Fruit fly (Drosophila melanogaster) whole organism, embryonic: Measurements from ENCODE around the gene CG10803.
A peak's percentile ranks its signal among the peaks of the same experiment; 100 is the strongest.

Experiments used
- Adf1 ChIP-seq: fragments of 200-800 bp; sonication (Bioruptor generic); IDR thresholded peaks from 2 replicates; pipeline ENCODE4 v1.3.6; 2022; ENCODE audit warnings: missing biosample characterization, missing genetic modification characterization
- Atf3 ChIP-seq: fragments of 200-800 bp; sonication (Bioruptor generic); optimal IDR thresholded peaks from 3 replicates; lab custom pipeline; 2016; ENCODE audit warnings: missing biosample characterization, missing genetic modification characterization
- BtbVII ChIP-seq: fragments of 200-800 bp; sonication (Bioruptor generic); optimal IDR thresholded peaks from 3 replicates; lab custom pipeline; 2017; ENCODE audit warnings: missing biosample characterization, mild to moderate bottlenecking, missing genetic modification characterization
- CG10209 ChIP-seq: fragments of 200-800 bp; sonication (Bioruptor generic); optimal IDR thresholded peaks from 3 replicates; lab custom pipeline; 2017; ENCODE audit warnings: missing biosample characterization, mild to moderate bottlenecking, missing genetic modification characterization, missing genetic modification reagents
- CG10274 ChIP-seq: fragments of 200-800 bp; sonication (Bioruptor generic); optimal IDR thresholded peaks from 3 replicates; lab custom pipeline; 2017; ENCODE audit warnings: missing biosample characterization, mild to moderate bottlenecking, missing genetic modification characterization
- CG10543 ChIP-seq: fragments of 200-800 bp; sonication (Bioruptor generic); optimal IDR thresholded peaks from 3 replicates; lab custom pipeline; 2017; ENCODE audit warnings: missing biosample characterization, mild to moderate bottlenecking, missing genetic modification characterization, moderate library complexity
- CG10979 ChIP-seq: fragments of 200-800 bp; sonication (Bioruptor generic); optimal IDR thresholded peaks from 2 replicates; lab custom pipeline; 2018; ENCODE audit warnings: missing biosample characterization, mild to moderate bottlenecking, missing genetic modification characterization, moderate library complexity
- CG11504 ChIP-seq: fragments of 200-800 bp; sonication (Bioruptor generic); optimal IDR thresholded peaks from 3 replicates; lab custom pipeline; 2019; ENCODE audit warnings: missing biosample characterization, mild to moderate bottlenecking, missing genetic modification characterization, moderate library complexity
- CG11695 ChIP-seq: fragments of 200-800 bp; sonication (Bioruptor generic); IDR thresholded peaks from 3 replicates; pipeline ENCODE4 v1.3.6; 2022; ENCODE audit warnings: missing biosample characterization, missing genetic modification characterization
- CG14441 ChIP-seq: fragments of 200-800 bp; sonication (Bioruptor generic); IDR thresholded peaks from 2 replicates; pipeline ENCODE4 v1.3.6; 2022; ENCODE audit warnings: missing biosample characterization, missing genetic modification characterization
- CG17385 ChIP-seq: fragments of 200-800 bp; sonication (Bioruptor generic); optimal IDR thresholded peaks from 3 replicates; lab custom pipeline; 2018; ENCODE audit warnings: missing biosample characterization, mild to moderate bottlenecking, missing genetic modification characterization
- CG2116 ChIP-seq: fragments of 200-800 bp; sonication (Bioruptor generic); optimal IDR thresholded peaks from 3 replicates; lab custom pipeline; 2018; ENCODE audit warnings: missing biosample characterization, mild to moderate bottlenecking, missing genetic modification characterization
- CG31441 ChIP-seq: fragments of 200-800 bp; sonication (Bioruptor generic); IDR thresholded peaks from 2 replicates; pipeline ENCODE4 v1.3.6; 2022; ENCODE audit warnings: missing biosample characterization, missing genetic modification characterization
- CG33557 ChIP-seq: fragments of 200-800 bp; sonication (Bioruptor generic); optimal IDR thresholded peaks from 2 replicates; lab custom pipeline; 2019; ENCODE audit warnings: missing biosample characterization, mild to moderate bottlenecking, missing genetic modification characterization, moderate library complexity
- CG5245 ChIP-seq: fragments of 200-800 bp; sonication (Bioruptor generic); optimal IDR thresholded peaks from 3 replicates; lab custom pipeline; 2016; ENCODE audit warnings: missing biosample characterization, missing genetic modification characterization
- CG6683 ChIP-seq: fragments of 200-800 bp; sonication (Bioruptor generic); optimal IDR thresholded peaks from 2 replicates; lab custom pipeline; 2017; ENCODE audit warnings: missing biosample characterization, mild to moderate bottlenecking, missing genetic modification characterization, missing genetic modification reagents
- CG6689 ChIP-seq: fragments of 200-800 bp; sonication (Bioruptor generic); IDR thresholded peaks from 2 replicates; pipeline ENCODE4 v1.3.6; 2022; ENCODE audit warnings: missing biosample characterization, missing genetic modification characterization
- CG6813 ChIP-seq: fragments of 200-800 bp; sonication (Bioruptor generic); optimal IDR thresholded peaks from 2 replicates; lab custom pipeline; 2017; ENCODE audit warnings: missing biosample characterization, missing genetic modification characterization, mild to moderate bottlenecking, moderate library complexity, missing genetic modification reagents
- CG8290 ChIP-seq, 3 experiments: fragments of 200-800 bp; sonication (Bioruptor generic); optimal IDR thresholded peaks; 2 replicates each; lab custom pipeline; 2016 to 2019; ENCODE audit warnings: missing biosample characterization in 3 of 3, missing genetic modification characterization in 3 of 3, mild to moderate bottlenecking in 2 of 3, moderate library complexity in 1 of 3
- CG8478 ChIP-seq: fragments of >200 bp; optimal IDR thresholded peaks from 2 replicates; lab custom pipeline; 2018
- CG8924 ChIP-seq: fragments of 200-800 bp; optimal IDR thresholded peaks from 3 replicates; lab custom pipeline; 2019; ENCODE audit warnings: missing biosample characterization, mild to moderate bottlenecking, missing genetic modification characterization, moderate library complexity
- Dbx ChIP-seq: fragments of 200-800 bp; sonication (Bioruptor generic); IDR thresholded peaks from 3 replicates; pipeline ENCODE4 v1.3.6; 2022; ENCODE audit warnings: missing biosample characterization, missing genetic modification characterization
- Deaf1 ChIP-seq: fragments of 200-800 bp; optimal IDR thresholded peaks from 3 replicates; lab custom pipeline; 2019; ENCODE audit warnings: missing biosample characterization, mild to moderate bottlenecking, missing genetic modification characterization, moderate library complexity
- Doc2 ChIP-seq: fragments of 200-800 bp; sonication (Bioruptor generic); IDR thresholded peaks from 2 replicates; pipeline ENCODE4 v1.3.6; 2022; ENCODE audit warnings: missing biosample characterization, missing genetic modification characterization
- Hmr ChIP-seq: fragments of 200-800 bp; sonication (Bioruptor generic); optimal IDR thresholded peaks from 3 replicates; lab custom pipeline; 2017; ENCODE audit warnings: mild to moderate bottlenecking, missing biosample characterization, missing genetic modification reagents, missing genetic modification characterization
- Hr3 ChIP-seq: fragments of 200-800 bp; sonication (Bioruptor generic); optimal IDR thresholded peaks from 3 replicates; lab custom pipeline; 2016; ENCODE audit warnings: missing biosample characterization, missing genetic modification characterization
- NfI ChIP-seq: fragments of 200-800 bp; sonication (Bioruptor generic); optimal IDR thresholded peaks from 3 replicates; lab custom pipeline; 2018; ENCODE audit warnings: missing biosample characterization, mild to moderate bottlenecking, missing genetic modification characterization, moderate library complexity
- Poxn ChIP-seq: fragments of 200-800 bp; sonication (Bioruptor generic); IDR thresholded peaks from 2 replicates; pipeline ENCODE4 v1.3.6; 2022; ENCODE audit warnings: missing biosample characterization, missing genetic modification characterization
- Tbp ChIP-seq: fragments of >200 bp; optimal IDR thresholded peaks from 2 replicates; lab custom pipeline; 2018; ENCODE audit warnings: missing biosample characterization, missing genetic modification characterization
- Xrp1 ChIP-seq: fragments of 200-800 bp; sonication (Bioruptor generic); IDR thresholded peaks from 2 replicates; pipeline ENCODE4 v1.3.6; 2022; ENCODE audit warnings: missing biosample characterization, missing genetic modification characterization
- al ChIP-seq: fragments of 200-800 bp; sonication (Bioruptor generic); IDR thresholded peaks from 2 replicates; pipeline ENCODE4 v1.3.6; 2022; ENCODE audit warnings: missing biosample characterization, missing genetic modification characterization
- amos ChIP-seq: fragments of 200-800 bp; sonication (Bioruptor generic); IDR thresholded peaks from 2 replicates; pipeline ENCODE4 v1.3.6; 2022; ENCODE audit warnings: missing biosample characterization, missing genetic modification characterization; ENCODE audit not compliant: partially characterized antibody
- ash1 ChIP-seq: fragments of 200-800 bp; sonication (Bioruptor generic); optimal IDR thresholded peaks from 2 replicates; lab custom pipeline; 2018; ENCODE audit warnings: missing biosample characterization, mild to moderate bottlenecking, missing genetic modification characterization
- btn ChIP-seq: fragments of 200-800 bp; sonication (Bioruptor generic); optimal IDR thresholded peaks from 2 replicates; lab custom pipeline; 2016; ENCODE audit warnings: missing biosample characterization, missing genetic modification characterization
- cg ChIP-seq: fragments of 200-800 bp; sonication (Bioruptor generic); optimal IDR thresholded peaks from 3 replicates; lab custom pipeline; 2019; ENCODE audit warnings: missing biosample characterization, mild to moderate bottlenecking, missing genetic modification characterization, moderate library complexity
- chinmo ChIP-seq: fragments of 200-800 bp; sonication (Bioruptor generic); IDR thresholded peaks from 4 replicates; pipeline ENCODE4 v1.3.6; 2022; ENCODE audit warnings: missing biosample characterization, missing genetic modification characterization; ENCODE audit not compliant: partially characterized antibody
- da ChIP-seq: fragments of 200-800 bp; sonication (Bioruptor generic); optimal IDR thresholded peaks from 2 replicates; lab custom pipeline; 2016; ENCODE audit warnings: missing biosample characterization, missing genetic modification characterization
- ems ChIP-seq: fragments of 200-800 bp; sonication (Bioruptor generic); optimal IDR thresholded peaks from 3 replicates; lab custom pipeline; 2016; ENCODE audit warnings: missing biosample characterization, missing genetic modification characterization
- fd64A ChIP-seq: fragments of 200-800 bp; sonication (Bioruptor generic); optimal IDR thresholded peaks from 3 replicates; lab custom pipeline; 2018; ENCODE audit warnings: missing biosample characterization, mild to moderate bottlenecking, missing genetic modification characterization
- gro ChIP-seq: fragments of 200-800 bp; sonication (Bioruptor generic); optimal IDR thresholded peaks from 2 replicates; lab custom pipeline; 2016; ENCODE audit warnings: missing biosample characterization, missing genetic modification characterization
- gt ChIP-seq: fragments of 200-800 bp; sonication (Bioruptor generic); IDR thresholded peaks from 2 replicates; pipeline ENCODE4 v1.3.6; 2022; ENCODE audit warnings: missing biosample characterization, missing genetic modification characterization
- ham ChIP-seq: fragments of 200-800 bp; sonication (Bioruptor generic); IDR thresholded peaks from 2 replicates; pipeline ENCODE4 v1.3.6; 2022; ENCODE audit warnings: missing biosample characterization, missing genetic modification characterization
- insv ChIP-seq, 2 experiments: fragments of 200-800 bp; sonication (Bioruptor generic); optimal IDR thresholded peaks; 3 replicates each; lab custom pipeline; 2016 to 2018; ENCODE audit warnings: missing biosample characterization in 2 of 2, missing genetic modification characterization in 2 of 2
- knrl ChIP-seq: fragments of 200-800 bp; sonication (Bioruptor generic); IDR thresholded peaks from 3 replicates; pipeline ENCODE4 v1.3.6; 2022; ENCODE audit warnings: missing biosample characterization, missing genetic modification characterization; ENCODE audit not compliant: partially characterized antibody
- pb ChIP-seq: fragments of 200-800 bp; sonication (Bioruptor generic); optimal IDR thresholded peaks from 3 replicates; lab custom pipeline; 2016; ENCODE audit warnings: missing biosample characterization, missing genetic modification characterization
- run ChIP-seq: fragments of 200-800 bp; sonication (Bioruptor generic); optimal IDR thresholded peaks from 3 replicates; lab custom pipeline; 2018; ENCODE audit warnings: missing biosample characterization, mild to moderate bottlenecking, missing genetic modification characterization
- seq ChIP-seq: fragments of 200-800 bp; sonication (Bioruptor generic); IDR thresholded peaks from 2 replicates; pipeline ENCODE4 v1.3.6; 2022; ENCODE audit warnings: missing biosample characterization, missing genetic modification characterization
- sna ChIP-seq: fragments of 200-800 bp; sonication (Bioruptor generic); IDR thresholded peaks from 2 replicates; pipeline ENCODE4 v1.3.6; 2022; ENCODE audit warnings: missing biosample characterization, missing genetic modification characterization; ENCODE audit not compliant: partially characterized antibody
- tin ChIP-seq: fragments of 200-800 bp; sonication (Bioruptor generic); optimal IDR thresholded peaks from 3 replicates; lab custom pipeline; 2016; ENCODE audit warnings: missing biosample characterization, missing genetic modification characterization
- tx ChIP-seq: fragments of 200-800 bp; sonication (Bioruptor generic); optimal IDR thresholded peaks from 2 replicates; lab custom pipeline; 2016; ENCODE audit warnings: missing biosample characterization, missing genetic modification characterization
- usp ChIP-seq: fragments of >200 bp; optimal IDR thresholded peaks from 2 replicates; lab custom pipeline; 2017; ENCODE audit warnings: missing biosample characterization, missing genetic modification characterization
- vfl ChIP-seq: fragments of 200-800 bp; sonication (Bioruptor generic); optimal IDR thresholded peaks from 2 replicates; lab custom pipeline; 2016; ENCODE audit warnings: missing biosample characterization, missing genetic modification characterization

Gene CG10803

DNA sequence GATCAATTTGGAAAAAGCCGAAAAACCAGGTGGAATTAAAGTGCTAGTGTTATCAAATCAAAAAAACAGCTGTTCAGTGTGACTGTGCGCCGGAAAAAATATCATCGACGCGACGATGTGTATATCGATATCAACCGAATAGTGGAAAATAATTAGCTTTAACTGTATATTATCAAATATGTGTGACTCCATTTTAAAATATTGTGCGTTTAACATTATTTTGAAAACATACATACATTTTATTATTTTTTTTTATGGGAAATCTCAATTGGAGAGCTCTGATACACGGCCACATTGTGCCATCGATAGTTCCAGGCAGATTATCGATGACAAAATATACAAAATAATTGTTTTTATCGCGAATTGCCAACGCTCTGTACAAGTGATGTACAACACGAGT is at the start of gene CG10803, which contains the start of gene CG14270 (continued):
- TF ChIP-seq fd64A (GFP tag; lab: Kevin White, UChicago) (no peak), sna (GFP tag; lab: Robert Waterston, UW) (peak; percentile 81), Hr3 (GFP tag; lab: Kevin White, UChicago) (no peak), ems (no peak), CG10543 (GFP tag; lab: Kevin White, UChicago) (no peak), Atf3 (GFP tag; lab: Kevin White, UChicago) (no peak), CG6689 (GFP tag; lab: Robert Waterston, UW) (no peak), ash1 (GFP tag; lab: Kevin White, UChicago) (no peak), Adf1 (GFP tag; lab: Robert Waterston, UW) (no peak), Hmr (no peak), amos (GFP tag; lab: Robert Waterston, UW) (peak; percentile 71; the same call in 1 of the 2 replicates), CG11695 (no peak), CG2116 (GFP tag; lab: Kevin White, UChicago) (peak; percentile 81), gt (GFP tag; lab: Robert Waterston, UW) (no peak), chinmo (0 out of 4 replicates have a peak, but pooled peaks have one; percentile 76), btn (GFP tag; lab: Kevin White, UChicago) (no peak), gro (no peak), CG10274 (GFP tag; lab: Kevin White, UChicago) (no peak), CG10979 (no peak), pb (GFP tag; lab: Kevin White, UChicago) (no peak), CG5245 (GFP tag; lab: Kevin White, UChicago) (no peak), usp (GFP tag; lab: Kevin White, UChicago) (no peak), insv (GFP tag; optimal IDR thresholded peaks at IDR 0.05; lab: Kevin White, UChicago) (no peak), run (no peak), CG33557 (GFP tag; lab: Kevin White, UChicago) (no peak), Deaf1 (no peak), al (GFP tag; lab: Robert Waterston, UW) (0 out of 2 replicates have a peak, but pooled peaks have one; percentile 19), CG8290 (GFP tag; optimal IDR thresholded peaks at IDR 0.05; lab: Kevin White, UChicago) (peak; percentile 38), CG8290 (tag; optimal IDR thresholded peaks at IDR 0.05; lab: Kevin White, UChicago) (no peak), CG17385 (GFP tag; lab: Kevin White, UChicago) (no peak), CG8478 (no peak), NfI (GFP tag; lab: Kevin White, UChicago) (no peak), CG10209 (GFP tag; lab: Kevin White, UChicago) (no peak), CG6683 (GFP tag; lab: Kevin White, UChicago) (no peak), BtbVII (GFP tag; lab: Kevin White, UChicago) (no peak), Dbx (no peak), cg (GFP tag; lab: Kevin White, UChicago) (no peak), Tbp (GFP tag; lab: Kevin White, UChicago) (no peak), Xrp1 (GFP tag; lab: Robert Waterston, UW) (no peak), da (no peak), vfl (peak; percentile 2), knrl (GFP tag; lab: Robert Waterston, UW) (peak; percentile 88), tin (no peak), seq (no peak), CG11504 (tag; lab: Kevin White, UChicago) (no peak), ham (GFP tag; lab: Robert Waterston, UW) (no peak), Poxn (no peak), Doc2 (GFP tag; lab: Robert Waterston, UW) (no peak), CG14441 (no peak), CG8924 (tag; lab: Kevin White, UChicago) (no peak), CG31441 (GFP tag; lab: Robert Waterston, UW) (no peak), CG6813 (no peak), tx (GFP tag; lab: Kevin White, UChicago) (no peak)
